Fruit fly (Drosophila melanogaster): ENCODE measurements around the gene mnd.

dm6 chr3L:14980038-14980437 lies 4.9 kb upstream of the mnd start:
- TF ChIP-seq Smox (GFP tag; optimal IDR thresholded peaks at IDR 0.05) (no peak), CG8632 (GFP tag; optimal IDR thresholded peaks at IDR 0.05) (no peak)

All from whole organism, prepupa.